Worm (Caenorhabditis elegans): Measurements from ENCODE around the gene srz-38.

srz-38 gene

ce11 chrIV:16328519-16328918 is 6.6 kb upstream of the srz-38 start, which contains the start of gene K03D3.2:
TSS of gene K03D3.2 (minus strand) at chrIV:16328619.
- peak; percentile 60 for TF ChIP-seq nhr-23 (tag; optimal IDR thresholded peaks at IDR 0.05)
- TF ChIP-seq nhr-77 (tag; optimal IDR thresholded peaks at IDR 0.05): no peak

ce11 chrIV:16329159-16329558 is 6.0 kb upstream of the srz-38 start, which contains the start of gene srz-74:
TSS of gene srz-74 (plus strand) at chrIV:16329459.
- TF ChIP-seq pqm-1 (tag; optimal IDR thresholded peaks at IDR 0.05): no peak
- no peak for TF ChIP-seq nhr-11 (tag; optimal IDR thresholded peaks at IDR 0.05)
- no peak for TF ChIP-seq mml-1 (tag; optimal IDR thresholded peaks at IDR 0.05)
- TF ChIP-seq egl-5 (tag; optimal IDR thresholded peaks at IDR 0.05): no peak
- no peak for TF ChIP-seq elt-2 (tag; optimal IDR thresholded peaks at IDR 0.05)

- no peak for TF ChIP-seq mml-1 (tag; optimal IDR thresholded peaks at IDR 0.05)
These were observed 4.6 kb upstream of the srz-38 start for ce11 chrIV:16330508-16330907.

- TF ChIP-seq snpc-4 (tag; optimal IDR thresholded peaks at IDR 0.05): no peak
- TF ChIP-seq eor-1 (tag; optimal IDR thresholded peaks at IDR 0.05): no peak
- TF ChIP-seq lsy-12 (tag; optimal IDR thresholded peaks at IDR 0.05): no peak
- TF ChIP-seq elt-2 (tag; optimal IDR thresholded peaks at IDR 0.05): no peak
- TF ChIP-seq unc-62 (GFP tag; optimal IDR thresholded peaks at IDR 0.05): no peak
- no peak for TF ChIP-seq ZK546.5 (tag; optimal IDR thresholded peaks at IDR 0.05)
- no peak for TF ChIP-seq elt-3 (tag; optimal IDR thresholded peaks at IDR 0.05)
- no peak for TF ChIP-seq lin-15B (tag; optimal IDR thresholded peaks at IDR 0.05)
- no peak for TF ChIP-seq lin-39 (tag; optimal IDR thresholded peaks at IDR 0.05)
- no peak for TF ChIP-seq sea-2 (GFP tag; optimal IDR thresholded peaks at IDR 0.05)
These were observed 2.6 kb upstream of the srz-38 start, which contains the start of gene srz-71 for ce11 chrIV:16332585-16332984. TSS of gene srz-71 (plus strand) at chrIV:16332885.

ce11 chrIV:16333121-16333520 is 2.0 kb upstream of the srz-38 start:
- no peak for TF ChIP-seq R02D3.7 (tag; optimal IDR thresholded peaks at IDR 0.05)
- TF ChIP-seq egl-5 (tag; optimal IDR thresholded peaks at IDR 0.05): no peak
- TF ChIP-seq fkh-10 (GFP tag; optimal IDR thresholded peaks at IDR 0.05): no peak
- TF ChIP-seq mdl-1 (tag; optimal IDR thresholded peaks at IDR 0.05): no peak
- TF ChIP-seq daf-12 (tag; optimal IDR thresholded peaks at IDR 0.05): no peak

ce11 chrIV:16336721-16337120 is 1.6 kb downstream of the srz-38 start, which contains the start of gene C35D6.13:
TSS of gene C35D6.13 (plus strand) at chrIV:16337021.
- TF ChIP-seq lin-15B (tag; optimal IDR thresholded peaks at IDR 0.05) (no peak), lsy-12 (tag; optimal IDR thresholded peaks at IDR 0.05) (no peak), ztf-11 (tag; optimal IDR thresholded peaks at IDR 0.05) (no peak), elt-3 (tag; optimal IDR thresholded peaks at IDR 0.05) (no peak), skn-1 (tag; optimal IDR thresholded peaks at IDR 0.05) (no peak)

- TF ChIP-seq elt-2 (tag; optimal IDR thresholded peaks at IDR 0.05) (no peak), nhr-43 (tag; optimal IDR thresholded peaks at IDR 0.05; ENCODE audit: poor library complexity, severe bottlenecking) (no peak)
These were observed 11.4 kb downstream of the srz-38 start, which contains the start of gene C35D6.3 for ce11 chrIV:16346514-16346913. TSS of gene C35D6.3 (plus strand) at chrIV:16346814.

- TF ChIP-seq lsy-12 (tag; optimal IDR thresholded peaks at IDR 0.05) (no peak), pqm-1 (tag; optimal IDR thresholded peaks at IDR 0.05) (no peak), nhr-28 (tag; optimal IDR thresholded peaks at IDR 0.05) (no peak)
These were observed 15.6 kb downstream of the srz-38 start, which contains the start of gene C35D6.4 for ce11 chrIV:16350690-16351089. TSS of gene C35D6.4 (plus strand) at chrIV:16350990.

- TF ChIP-seq elt-3 (tag; optimal IDR thresholded peaks at IDR 0.05): no peak
- TF ChIP-seq pha-4 (tag; optimal IDR thresholded peaks at IDR 0.05): peak; percentile 0
- no peak for TF ChIP-seq lsy-12 (tag; optimal IDR thresholded peaks at IDR 0.05)
- no peak for TF ChIP-seq hmg-11 (tag; optimal IDR thresholded peaks at IDR 0.05)
- TF ChIP-seq elt-2 (tag; optimal IDR thresholded peaks at IDR 0.05): peak; percentile 47
- peak; percentile 4 for TF ChIP-seq pqm-1 (tag; optimal IDR thresholded peaks at IDR 0.05)
These were observed 29.4 kb downstream of the srz-38 start for ce11 chrIV:16364581-16364980.
